Worm (Caenorhabditis elegans) whole organism, young adult: ENCODE data around the gene C45B2.2.

ENCODE experiments used
- B0035.1 ChIP-seq: sonication (generic microtip); optimal IDR thresholded peaks from 2 replicates; lab custom pipeline; 2016; ENCODE audit warnings: missing genetic modification characterization, mild to moderate bottlenecking, missing compliant biosample characterization, missing genotype, missing genetic modification reagents
- F23B12.7 ChIP-seq: sonication (generic microtip); optimal IDR thresholded peaks from 2 replicates; lab custom pipeline; 2017; ENCODE audit warnings: missing genetic modification characterization, mild to moderate bottlenecking, missing compliant biosample characterization, antibody characterized with exemption, moderate library complexity; ENCODE audit not compliant: insufficient read depth
- F55B11.4 ChIP-seq: sonication (generic microtip); optimal IDR thresholded peaks from 2 replicates; lab custom pipeline; 2016; ENCODE audit warnings: missing compliant biosample characterization, missing genetic modification characterization, borderline replicate concordance; ENCODE audit not compliant: insufficient read depth
- F57C9.4 ChIP-seq: sonication (generic microtip); optimal IDR thresholded peaks from 2 replicates; lab custom pipeline; 2017; ENCODE audit warnings: mild to moderate bottlenecking, missing genetic modification characterization, missing compliant biosample characterization
- T07F8.4 ChIP-seq: sonication (generic microtip); optimal IDR thresholded peaks from 2 replicates; lab custom pipeline; 2016; ENCODE audit warnings: mild to moderate bottlenecking, missing genetic modification characterization, moderate library complexity, missing compliant biosample characterization
- Y67H2A.10 ChIP-seq: fragments of 200-800 bp; sonication (Bioruptor generic); conservative IDR thresholded peaks from 2 replicates; pipeline ENCODE4 v1.3.6; 2022; ENCODE audit warnings: missing genetic modification reagents, missing genetic modification characterization, missing compliant biosample characterization
- aptf-3 ChIP-seq: fragments of 200-800 bp; sonication (Bioruptor generic); IDR thresholded peaks from 2 replicates; pipeline ENCODE4 v1.3.6; 2022; ENCODE audit warnings: missing genetic modification characterization, missing compliant biosample characterization
- athp-1 ChIP-seq: sonication (generic microtip); optimal IDR thresholded peaks from 2 replicates; lab custom pipeline; 2017; ENCODE audit warnings: mild to moderate bottlenecking, missing genetic modification characterization, missing compliant biosample characterization
- ccch-3 ChIP-seq: fragments of 200-800 bp; sonication (Bioruptor generic); optimal IDR thresholded peaks from 2 replicates; lab custom pipeline; 2018; ENCODE audit warnings: mild to moderate bottlenecking, missing genetic modification characterization, missing compliant biosample characterization
- cebp-1 ChIP-seq, 2 experiments: fragments of 200-800 bp in 1 of 2; sonication (Bioruptor generic) in 1 of 2; sonication (generic microtip) in 1 of 2; IDR thresholded peaks in 1 of 2; optimal IDR thresholded peaks in 1 of 2; 2 replicates each; pipeline versions ENCODE4 v1.3.6 to Lab custom; 2017 to 2022; ENCODE audit warnings: missing compliant biosample characterization in 2 of 2, missing genetic modification characterization in 2 of 2, mild to moderate bottlenecking in 1 of 2, missing genetic modification reagents in 1 of 2, moderate library complexity in 1 of 2
- ceh-58 ChIP-seq: fragments of 200-800 bp; sonication (Bioruptor generic); IDR thresholded peaks from 2 replicates; pipeline ENCODE4 v1.3.6; 2022; ENCODE audit warnings: missing genetic modification characterization, missing compliant biosample characterization
- ceh-91 ChIP-seq: fragments of 200-800 bp; sonication (Bioruptor generic); IDR thresholded peaks from 2 replicates; pipeline ENCODE4 v1.3.6; 2022; ENCODE audit warnings: missing genetic modification reagents, missing genetic modification characterization, missing compliant biosample characterization
- chd-7 ChIP-seq: sonication (generic microtip); optimal IDR thresholded peaks from 2 replicates; lab custom pipeline; 2016; ENCODE audit warnings: mild to moderate bottlenecking, missing genetic modification characterization, moderate library complexity, missing compliant biosample characterization
- dox-1 ChIP-seq: fragments of 200-800 bp; sonication (Bioruptor generic); IDR thresholded peaks from 2 replicates; pipeline ENCODE4 v1.3.6; 2022; ENCODE audit warnings: missing genetic modification reagents, missing genetic modification characterization, missing compliant biosample characterization
- efl-1 ChIP-seq: fragments of 150-350 bp; optimal IDR thresholded peaks from 2 replicates; lab custom pipeline; 2014; ENCODE audit warnings: missing biosample characterization, missing genetic modification reagents, missing genetic modification characterization
- egl-18 ChIP-seq: fragments of 200-800 bp; sonication (Bioruptor generic); IDR thresholded peaks from 2 replicates; pipeline ENCODE4 v1.3.6; 2022; ENCODE audit warnings: missing genetic modification reagents, missing genetic modification characterization, missing compliant biosample characterization
- ekl-4 ChIP-seq: fragments of 200-800 bp; sonication (Bioruptor generic); IDR thresholded peaks from 2 replicates; pipeline ENCODE4 v1.3.6; 2022; ENCODE audit warnings: missing genetic modification reagents, missing genetic modification characterization, missing compliant biosample characterization
- ets-4 ChIP-seq: fragments of 200-800 bp; sonication (Bioruptor generic); optimal IDR thresholded peaks from 2 replicates; lab custom pipeline; 2018; ENCODE audit warnings: mild to moderate bottlenecking, missing genetic modification characterization, missing compliant biosample characterization
- fkh-3 ChIP-seq: sonication (generic microtip); optimal IDR thresholded peaks from 2 replicates; lab custom pipeline; 2016; ENCODE audit warnings: mild to moderate bottlenecking, missing genetic modification characterization, missing compliant biosample characterization
- him-1 ChIP-seq: sonication (generic microtip); optimal IDR thresholded peaks from 2 replicates; lab custom pipeline; 2016; ENCODE audit warnings: missing genotype, missing genetic modification reagents, missing genetic modification characterization, missing compliant biosample characterization
- hmg-1.2 ChIP-seq: fragments of 200-800 bp; sonication (Bioruptor generic); IDR thresholded peaks from 2 replicates; pipeline ENCODE4 v1.3.6; 2022; ENCODE audit warnings: missing genetic modification reagents, missing genetic modification characterization, missing compliant biosample characterization
- lin-35 ChIP-seq, 3 experiments: fragments of 150-350 bp in 2 of 3; sonication (generic microtip) in 1 of 3; optimal IDR thresholded peaks; 2 replicates each; lab custom pipeline; 2014 to 2018; ENCODE audit warnings: missing biosample characterization in 3 of 3, missing genetic modification characterization in 3 of 3, missing genetic modification reagents in 3 of 3
- lin-40 ChIP-seq: sonication (generic microtip); optimal IDR thresholded peaks from 2 replicates; lab custom pipeline; 2016; ENCODE audit warnings: missing genetic modification characterization, mild to moderate bottlenecking, missing compliant biosample characterization, missing genotype, missing genetic modification reagents
- madf-10 ChIP-seq: sonication (generic microtip); optimal IDR thresholded peaks from 2 replicates; lab custom pipeline; 2016; ENCODE audit warnings: mild to moderate bottlenecking, missing genetic modification characterization, missing compliant biosample characterization
- madf-8 ChIP-seq: fragments of 200-800 bp; sonication (Bioruptor generic); conservative IDR thresholded peaks from 2 replicates; pipeline ENCODE4 v1.3.6; 2022; ENCODE audit warnings: missing genetic modification reagents, missing genetic modification characterization, missing compliant biosample characterization
- mcd-1 ChIP-seq: fragments of 200-800 bp; sonication (Bioruptor generic); IDR thresholded peaks from 2 replicates; pipeline ENCODE4 v1.3.6; 2022; ENCODE audit warnings: missing genetic modification reagents, missing genetic modification characterization, missing compliant biosample characterization
- mel-28 ChIP-seq: sonication (generic microtip); optimal IDR thresholded peaks from 2 replicates; lab custom pipeline; 2016; ENCODE audit warnings: borderline replicate concordance, mild to moderate bottlenecking, missing genetic modification characterization, missing compliant biosample characterization
- mes-4 ChIP-seq: sonication (generic microtip); optimal IDR thresholded peaks from 2 replicates; lab custom pipeline; 2016; ENCODE audit warnings: missing genotype, missing genetic modification characterization, missing compliant biosample characterization
- nfya-2 ChIP-seq: fragments of 200-800 bp; sonication (Bioruptor generic); IDR thresholded peaks from 2 replicates; pipeline ENCODE4 v1.3.6; 2022; ENCODE audit warnings: missing genetic modification reagents, missing genetic modification characterization, missing compliant biosample characterization
- nfyb-1 ChIP-seq: fragments of 200-800 bp; sonication (Bioruptor generic); IDR thresholded peaks from 2 replicates; pipeline ENCODE4 v1.3.6; 2022; ENCODE audit warnings: missing genetic modification reagents, missing genetic modification characterization, missing compliant biosample characterization
- nhr-27 ChIP-seq: fragments of 200-800 bp; sonication (Bioruptor generic); optimal IDR thresholded peaks from 2 replicates; lab custom pipeline; 2018; ENCODE audit warnings: mild to moderate bottlenecking, missing genetic modification characterization, moderate library complexity, missing compliant biosample characterization
- nhr-80 ChIP-seq: sonication (generic microtip); optimal IDR thresholded peaks from 2 replicates; lab custom pipeline; 2016; ENCODE audit warnings: missing genetic modification characterization, missing compliant biosample characterization
- pbrm-1 ChIP-seq: fragments of 200-800 bp; sonication (Bioruptor generic); IDR thresholded peaks from 2 replicates; pipeline ENCODE4 v1.3.6; 2022; ENCODE audit warnings: missing genetic modification reagents, missing genetic modification characterization, missing compliant biosample characterization
- rcor-1 ChIP-seq: fragments of 200-800 bp; sonication (Bioruptor generic); IDR thresholded peaks from 2 replicates; pipeline ENCODE4 v1.3.6; 2022; ENCODE audit warnings: missing genetic modification reagents, missing genetic modification characterization, missing compliant biosample characterization
- rec-8 ChIP-seq, 2 experiments: sonication (generic microtip); optimal IDR thresholded peaks; 2 replicates each; lab custom pipeline; 2016; ENCODE audit warnings: mild to moderate bottlenecking in 2 of 2, missing genetic modification characterization in 2 of 2, missing genetic modification reagents in 2 of 2, missing genotype in 2 of 2, missing biosample characterization in 1 of 2, missing compliant biosample characterization in 1 of 2, moderate library complexity in 1 of 2
- rpc-1 ChIP-seq, 2 experiments: fragments of 150-350 bp in 1 of 2; sonication (generic microtip) in 1 of 2; optimal IDR thresholded peaks; 2 replicates each; lab custom pipeline; 2014 to 2018; ENCODE audit warnings: missing biosample characterization in 1 of 2, missing genetic modification characterization in 1 of 2, missing genetic modification reagents in 1 of 2, missing genotype in 1 of 2
- tlf-1 ChIP-seq: fragments of 200-800 bp; sonication (Bioruptor generic); optimal IDR thresholded peaks from 2 replicates; lab custom pipeline; 2018; ENCODE audit warnings: mild to moderate bottlenecking, missing genetic modification characterization, missing compliant biosample characterization
- unc-130 ChIP-seq: sonication (generic microtip); optimal IDR thresholded peaks from 2 replicates; lab custom pipeline; 2016; ENCODE audit warnings: missing genetic modification reagents, missing genetic modification characterization, missing compliant biosample characterization
- zfh-2 ChIP-seq: fragments of 200-800 bp; sonication (Bioruptor generic); conservative IDR thresholded peaks from 2 replicates; pipeline ENCODE4 v1.3.6; 2022; ENCODE audit warnings: missing genetic modification reagents, missing genetic modification characterization, missing compliant biosample characterization
- ztf-25 ChIP-seq: fragments of 200-800 bp; sonication (Bioruptor generic); IDR thresholded peaks from 2 replicates; pipeline ENCODE4 v1.3.6; 2022; ENCODE audit warnings: missing genetic modification reagents, missing genetic modification characterization, missing compliant biosample characterization
- ztf-28 ChIP-seq: fragments of 200-800 bp; sonication (Bioruptor generic); IDR thresholded peaks from 2 replicates; pipeline ENCODE4 v1.3.6; 2022; ENCODE audit warnings: missing genetic modification reagents, missing genetic modification characterization, missing compliant biosample characterization

C45B2.2 gene

DNA sequence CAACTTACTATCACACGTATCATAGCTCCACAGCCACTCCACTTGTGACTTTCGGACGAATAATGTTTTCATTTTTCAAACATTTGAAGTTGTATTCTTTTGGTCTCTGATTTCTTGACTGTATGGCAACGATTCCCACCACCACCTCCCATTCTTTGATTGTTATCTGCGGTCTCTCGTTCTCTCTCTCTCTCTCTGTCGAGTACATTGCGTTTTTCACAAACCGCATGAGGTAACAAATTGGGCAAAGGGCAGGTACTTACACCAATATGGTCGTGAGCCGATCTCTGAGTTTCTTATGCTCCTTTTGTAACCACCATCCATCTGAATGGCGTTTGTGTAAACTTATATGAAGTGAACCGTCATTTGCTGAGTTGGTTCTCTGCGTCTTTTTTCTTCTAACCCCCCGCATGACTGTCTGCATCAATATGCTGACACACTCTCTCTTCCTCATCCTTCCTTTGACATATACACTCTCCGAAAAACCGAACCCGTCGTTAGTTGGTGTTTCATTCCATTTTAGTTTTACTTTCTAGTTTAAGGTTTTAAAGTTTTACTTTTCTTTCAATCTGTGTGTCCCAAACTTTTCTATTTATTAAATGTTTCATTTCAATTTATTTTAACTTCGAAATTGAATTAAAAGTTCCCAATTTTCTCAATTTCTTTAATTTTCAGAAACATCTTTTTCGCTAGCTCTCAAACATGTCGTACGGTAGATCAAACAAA is 26.8 kb upstream of the C45B2.2 start, which contains the start of gene gln-1 (continued):
- TF ChIP-seq efl-1 (GFP tag; lab: Kevin White, UChicago) (no peak), mel-28 (tag; lab: Kevin White, UChicago) (no peak), unc-130 (GFP tag; lab: Kevin White, UChicago) (no peak), dox-1 (GFP tag; lab: Robert Waterston, UW) (0 out of 2 replicates have a peak, but pooled peaks have one; percentile 53), T07F8.4 (no peak), madf-8 (GFP tag; lab: Robert Waterston, UW) (no peak), Y67H2A.10 (GFP tag; lab: Robert Waterston, UW) (no peak), nhr-80 (tag; lab: Kevin White, UChicago) (peak; percentile 95), pbrm-1 (no peak), ets-4 (GFP tag; lab: Kevin White, UChicago) (no peak), zfh-2 (peak; percentile 34; the same call in 1 of the 2 replicates), rec-8 (tag; optimal IDR thresholded peaks at IDR 0.05; lab: Kevin White, UChicago) (no peak), F23B12.7 (tag; lab: Kevin White, UChicago) (no peak), athp-1 (tag; lab: Kevin White, UChicago) (no peak), F57C9.4 (tag; lab: Kevin White, UChicago) (no peak), nfya-2 (GFP tag; lab: Robert Waterston, UW) (no peak), hmg-1.2 (GFP tag; lab: Robert Waterston, UW) (peak; percentile 35; the same call in 1 of the 2 replicates), egl-18 (GFP tag; lab: Robert Waterston, UW) (no peak), madf-10 (tag; lab: Kevin White, UChicago) (peak; percentile 5), cebp-1 (GFP tag; IDR thresholded peaks at IDR 0.05; lab: Robert Waterston, UW) (no peak), cebp-1 (tag; optimal IDR thresholded peaks at IDR 0.05; lab: Kevin White, UChicago) (peak; percentile 46), rpc-1 (optimal IDR thresholded peaks at IDR 0.05; lab: Kevin White, UChicago) (no peak), rpc-1 (tag; optimal IDR thresholded peaks at IDR 0.05; lab: Kevin White, UChicago) (no peak), him-1 (tag; lab: Kevin White, UChicago) (no peak), aptf-3 (no peak), lin-40 (tag; lab: Kevin White, UChicago) (no peak), nhr-27 (tag; lab: Kevin White, UChicago) (no peak), ztf-28 (no peak), rcor-1 (GFP tag; lab: Robert Waterston, UW) (no peak), tlf-1 (no peak), fkh-3 (tag; lab: Kevin White, UChicago) (no peak), nfyb-1 (GFP tag; lab: Robert Waterston, UW) (no peak), ekl-4 (GFP tag; lab: Robert Waterston, UW) (no peak), ceh-91 (GFP tag; lab: Robert Waterston, UW) (no peak), lin-35 (GFP tag; optimal IDR thresholded peaks at IDR 0.05; lab: Kevin White, UChicago) (no peak)

DNA sequence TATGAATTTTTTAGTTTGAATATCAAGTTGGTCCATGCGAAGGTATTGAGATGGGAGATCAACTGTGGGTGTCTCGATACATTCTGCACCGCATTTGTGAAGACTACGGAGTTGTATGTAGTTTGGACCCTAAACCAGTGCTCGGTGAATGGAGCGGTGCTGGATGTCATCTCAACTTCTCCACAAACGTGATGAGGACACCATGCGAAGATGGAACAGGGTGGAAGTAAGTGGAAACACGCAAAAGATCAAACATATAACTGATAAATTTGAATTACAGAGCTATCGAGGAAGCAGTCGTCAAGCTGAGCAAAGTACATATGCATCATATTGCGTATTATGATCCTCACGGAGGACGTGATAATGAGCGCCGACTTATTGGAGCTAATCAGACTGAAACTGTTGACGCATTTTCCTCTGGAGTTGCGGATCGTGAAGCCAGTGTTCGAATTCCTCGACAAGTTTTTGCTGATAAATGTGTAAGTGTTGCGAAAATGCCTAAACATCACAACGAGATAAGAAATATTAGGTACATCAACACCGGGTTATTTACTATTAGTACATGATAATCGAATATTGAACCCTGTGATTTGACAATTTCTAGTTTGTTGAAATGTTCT is 25.3 kb upstream of the C45B2.2 start:
- no peak for TF ChIP-seq ztf-25 (GFP tag; lab: Robert Waterston, UW)
- no peak for TF ChIP-seq ceh-58 (GFP tag; lab: Robert Waterston, UW)
- TF ChIP-seq ccch-3 (GFP tag; lab: Kevin White, UChicago): no peak
- TF ChIP-seq B0035.1 (tag; lab: Kevin White, UChicago): no peak
- no peak for TF ChIP-seq T07F8.4
- no peak for TF ChIP-seq mes-4 (tag; lab: Kevin White, UChicago)
- no peak for TF ChIP-seq F55B11.4 (tag; lab: Kevin White, UChicago)
- no peak for TF ChIP-seq chd-7 (tag; lab: Kevin White, UChicago)
- TF ChIP-seq mcd-1: no peak
- peak; percentile 82 for TF ChIP-seq nhr-80 (tag; lab: Kevin White, UChicago)
- peak; percentile 7 for TF ChIP-seq madf-10 (tag; lab: Kevin White, UChicago)
